ENCODE assay signal across 1 fruit fly cellular context in genomic region chr3R:14357405-14357804, dm6.
A peak's percentile ranks its signal among the peaks of the same experiment; 100 is the strongest.
TF ChIP-seq lines count a peak whose summit lies in the region.

No protein-coding gene starts in this region.

TF ChIP-seq in whole organism, embryonic, 481 proteins besides CTCF, POLR2A, EP300 and RAD21 (continued from another document):
- no peak for TF ChIP-seq CG8290 (GFP tag; optimal IDR thresholded peaks at IDR 0.05; lab: Kevin White, UChicago)
- peak in 1 of 2 experiments; percentile 42 for TF ChIP-seq CG8290 (tag; optimal IDR thresholded peaks at IDR 0.05; lab: Kevin White, UChicago)
- no peak for TF ChIP-seq pzg (GFP tag; optimal IDR thresholded peaks at IDR 0.05; lab: Kevin White, UChicago)
- TF ChIP-seq H15 (GFP tag; IDR thresholded peaks at IDR 0.05; lab: Robert Waterston, UW) = 0 out of 3 replicates have a peak, but pooled peaks have one; percentile 47
- TF ChIP-seq CG13123 (GFP tag; optimal IDR thresholded peaks at IDR 0.05; lab: Kevin White, UChicago) = no peak
- TF ChIP-seq CG14965 (GFP tag; optimal IDR thresholded peaks at IDR 0.05; lab: Kevin White, UChicago; ENCODE audit: borderline replicate concordance) = no peak
- TF ChIP-seq CG11723 (GFP tag; optimal IDR thresholded peaks at IDR 0.05; lab: Kevin White, UChicago) = no peak
- TF ChIP-seq CG1603 (tag; optimal IDR thresholded peaks at IDR 0.05; lab: Kevin White, UChicago) = peak; percentile 58
- TF ChIP-seq slbo (GFP tag; IDR thresholded peaks at IDR 0.05; lab: Robert Waterston, UW) = peak; percentile 51
- peak; percentile 28; the same call in 1 of the 2 replicates for TF ChIP-seq E2f1 (GFP tag; IDR thresholded peaks at IDR 0.05; lab: Robert Waterston, UW)
- 0 out of 3 replicates have a peak, but pooled peaks have one; percentile 19 for TF ChIP-seq CG17361 (GFP tag; IDR thresholded peaks at IDR 0.05; lab: Robert Waterston, UW)
- TF ChIP-seq CG31441 (GFP tag; IDR thresholded peaks at IDR 0.05; lab: Robert Waterston, UW) = peak; percentile 40; the same call in 1 of the 2 replicates
- TF ChIP-seq ttk (GFP tag; IDR thresholded peaks at IDR 0.05; lab: Robert Waterston, UW) = peak; percentile 62
- TF ChIP-seq CG7928 (GFP tag; optimal IDR thresholded peaks at IDR 0.05; lab: Kevin White, UChicago) = no peak
- TF ChIP-seq so (GFP tag; IDR thresholded peaks at IDR 0.05; lab: Robert Waterston, UW) = peak; percentile 43; the same call in 2 of the 3 replicates
- no peak for TF ChIP-seq hbn (GFP tag; IDR thresholded peaks at IDR 0.05; lab: Robert Waterston, UW; ENCODE audit: partially characterized antibody)
- TF ChIP-seq CG18599 (GFP tag; optimal IDR thresholded peaks at IDR 0.05; lab: Kevin White, UChicago) = peak; percentile 74
- TF ChIP-seq CG17802 (tag; optimal IDR thresholded peaks at IDR 0.05; lab: Kevin White, UChicago) = no peak
- peak; percentile 7 for TF ChIP-seq ems (GFP tag; optimal IDR thresholded peaks at IDR 0.05; lab: Kevin White, UChicago)
- TF ChIP-seq aop (GFP tag; IDR thresholded peaks at IDR 0.05; lab: Robert Waterston, UW) = no peak
- peak; percentile 4 for TF ChIP-seq CG10209 (GFP tag; optimal IDR thresholded peaks at IDR 0.05; lab: Kevin White, UChicago)
- no peak for TF ChIP-seq jumu (GFP tag; optimal IDR thresholded peaks at IDR 0.05; lab: Kevin White, UChicago)
